Fruit fly (Drosophila melanogaster): Measurements from ENCODE around the gene Afti.

The Afti gene

DNA sequence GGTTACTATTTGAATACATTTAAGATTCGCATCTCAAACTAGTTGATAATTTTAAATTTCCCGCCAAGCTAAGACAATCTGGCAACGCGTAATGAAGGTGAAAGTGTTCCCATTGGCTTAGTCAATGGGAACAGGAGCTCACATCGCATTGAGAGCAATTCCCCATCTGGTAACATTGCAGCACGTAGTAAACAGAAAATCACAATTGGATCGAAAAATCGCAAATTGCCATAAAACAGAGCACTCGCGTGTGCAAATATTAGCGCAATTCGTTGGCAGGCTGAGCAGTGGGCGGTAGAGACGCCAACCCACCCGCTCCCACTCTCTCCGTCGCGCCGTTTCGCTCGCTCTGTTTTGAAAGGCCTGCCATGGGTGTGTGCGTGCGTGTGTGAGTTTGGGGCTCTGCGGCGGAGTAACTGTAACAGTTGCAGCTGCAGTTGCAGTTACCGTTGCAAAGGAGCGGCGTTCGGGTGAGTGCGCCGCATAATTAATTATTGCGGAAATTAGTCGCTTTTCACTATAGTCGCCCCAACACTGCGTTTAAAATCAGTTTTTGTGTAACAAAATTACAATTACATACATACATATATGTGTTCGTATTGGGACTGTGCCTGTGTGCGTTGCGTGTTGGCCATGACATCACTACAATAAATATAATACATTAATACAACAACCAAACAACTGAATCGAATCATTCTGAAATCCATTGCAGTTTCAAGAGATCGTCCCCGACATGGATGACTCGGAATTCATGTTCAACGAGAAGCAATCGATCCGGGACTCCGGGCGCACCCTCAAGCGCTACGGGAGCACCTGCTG lies 28.2 kb downstream of the Afti start:
- TF ChIP-seq brk (GFP tag; optimal IDR thresholded peaks at IDR 0.05) (no peak), psq (GFP tag; optimal IDR thresholded peaks at IDR 0.05) (peak; percentile 30), Hr83 (GFP tag; optimal IDR thresholded peaks at IDR 0.05; ENCODE audit: poor library complexity, severe bottlenecking) (peak; percentile 50), Abd-B (GFP tag; optimal IDR thresholded peaks at IDR 0.05) (no peak), tai (GFP tag; optimal IDR thresholded peaks at IDR 0.05) (no peak), Rel (GFP tag; optimal IDR thresholded peaks at IDR 0.05) (no peak), Rel (tag; optimal IDR thresholded peaks at IDR 0.05) (peak; percentile 47), Jra (GFP tag; optimal IDR thresholded peaks at IDR 0.05) (no peak), N (GFP tag; optimal IDR thresholded peaks at IDR 0.05) (peak; percentile 1), h (GFP tag; optimal IDR thresholded peaks at IDR 0.05) (peak; percentile 45), OdsH (GFP tag; optimal IDR thresholded peaks at IDR 0.05) (peak; percentile 33)

dm6 chr3R:14297489-14297888 lies 29.0 kb downstream of the Afti start:
- TF ChIP-seq Sp1 (GFP tag; optimal IDR thresholded peaks at IDR 0.05) = no peak
- TF ChIP-seq CG32264 (GFP tag; optimal IDR thresholded peaks at IDR 0.05) = no peak
- TF ChIP-seq foxo (GFP tag; optimal IDR thresholded peaks at IDR 0.05) = no peak
- no peak for TF ChIP-seq Vsx2 (GFP tag; optimal IDR thresholded peaks at IDR 0.05; ENCODE audit: partially characterized antibody)
- TF ChIP-seq pan (optimal IDR thresholded peaks at IDR 0.05) = no peak
- TF ChIP-seq woc (GFP tag; optimal IDR thresholded peaks at IDR 0.05) = no peak
- TF ChIP-seq HLH106 (tag; optimal IDR thresholded peaks at IDR 0.05) = no peak
- no peak for TF ChIP-seq lola (GFP tag; optimal IDR thresholded peaks at IDR 0.05)
- no peak for TF ChIP-seq usp (GFP tag; optimal IDR thresholded peaks at IDR 0.05)

- TF ChIP-seq sv (GFP tag; optimal IDR thresholded peaks at IDR 0.05) (no peak), foxo (GFP tag; optimal IDR thresholded peaks at IDR 0.05) (no peak), br (GFP tag; optimal IDR thresholded peaks at IDR 0.05) (no peak), fru (GFP tag; optimal IDR thresholded peaks at IDR 0.05) (no peak), Hr78 (GFP tag; optimal IDR thresholded peaks at IDR 0.05) (no peak), Vsx2 (GFP tag; optimal IDR thresholded peaks at IDR 0.05; ENCODE audit: partially characterized antibody) (no peak), HLH106 (tag; optimal IDR thresholded peaks at IDR 0.05) (no peak), lola (GFP tag; optimal IDR thresholded peaks at IDR 0.05) (no peak), tai (GFP tag; optimal IDR thresholded peaks at IDR 0.05) (no peak), h (GFP tag; optimal IDR thresholded peaks at IDR 0.05) (no peak), Rel (GFP tag; optimal IDR thresholded peaks at IDR 0.05) (no peak), Rel (tag; optimal IDR thresholded peaks at IDR 0.05) (no peak), psq (GFP tag; optimal IDR thresholded peaks at IDR 0.05) (no peak), Dif (GFP tag; optimal IDR thresholded peaks at IDR 0.05; ENCODE audit: partially characterized antibody) (no peak), woc (GFP tag; optimal IDR thresholded peaks at IDR 0.05) (no peak), CG9705 (GFP tag; optimal IDR thresholded peaks at IDR 0.05) (no peak), Sp1 (GFP tag; optimal IDR thresholded peaks at IDR 0.05) (no peak), CG32264 (GFP tag; optimal IDR thresholded peaks at IDR 0.05) (no peak), Abd-B (GFP tag; optimal IDR thresholded peaks at IDR 0.05) (no peak), rgr (GFP tag; optimal IDR thresholded peaks at IDR 0.05) (no peak), Dfd (GFP tag; optimal IDR thresholded peaks at IDR 0.05) (no peak)
These were observed 29.8 kb downstream of the Afti start for dm6 chr3R:14296700-14297099.

DNA sequence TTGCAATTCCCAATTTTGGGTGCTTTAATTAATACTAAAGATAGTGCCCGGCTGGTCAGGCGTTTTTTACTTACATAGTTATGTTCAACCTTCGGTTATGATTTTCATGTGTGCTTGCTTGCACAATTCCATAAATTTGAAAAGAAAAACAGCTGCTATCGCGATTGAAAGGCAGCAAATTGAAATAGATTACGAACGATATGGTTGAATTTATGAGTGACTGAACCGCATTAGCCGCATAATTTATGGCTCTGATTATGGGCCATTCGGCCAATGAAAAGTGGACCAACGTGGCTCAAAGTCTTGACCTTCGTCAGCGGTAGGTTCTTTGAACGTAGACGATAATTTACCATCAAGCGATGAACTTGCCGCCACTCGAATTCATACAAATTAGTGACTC lies 30.4 kb downstream of the Afti start:
- TF ChIP-seq HLH106 (tag; optimal IDR thresholded peaks at IDR 0.05) (no peak), tai (GFP tag; optimal IDR thresholded peaks at IDR 0.05) (no peak), Dfd (GFP tag; optimal IDR thresholded peaks at IDR 0.05) (no peak), N (GFP tag; optimal IDR thresholded peaks at IDR 0.05) (no peak), woc (GFP tag; optimal IDR thresholded peaks at IDR 0.05) (no peak), Rel (GFP tag; optimal IDR thresholded peaks at IDR 0.05) (no peak), Rel (tag; optimal IDR thresholded peaks at IDR 0.05) (no peak), Myc (optimal IDR thresholded peaks at IDR 0.05) (no peak), usp (GFP tag; optimal IDR thresholded peaks at IDR 0.05) (no peak), psq (GFP tag; optimal IDR thresholded peaks at IDR 0.05) (no peak), jim (GFP tag; optimal IDR thresholded peaks at IDR 0.05) (no peak), Vsx2 (GFP tag; optimal IDR thresholded peaks at IDR 0.05; ENCODE audit: partially characterized antibody) (no peak)

- TF ChIP-seq h (GFP tag; optimal IDR thresholded peaks at IDR 0.05) (peak; percentile 15), brk (GFP tag; optimal IDR thresholded peaks at IDR 0.05) (peak; percentile 6), pan (optimal IDR thresholded peaks at IDR 0.05) (no peak), Rel (GFP tag; optimal IDR thresholded peaks at IDR 0.05) (no peak), Rel (tag; optimal IDR thresholded peaks at IDR 0.05) (peak; percentile 94), CG9705 (GFP tag; optimal IDR thresholded peaks at IDR 0.05) (no peak)
These were observed 32.0 kb downstream of the Afti start for dm6 chr3R:14294397-14295018.
